Worm (Caenorhabditis elegans) whole organism, L3 larva: ENCODE data around the gene F38A5.2.

Experiments
- R02D3.7 ChIP-seq: fragments of 150-350 bp; optimal IDR thresholded peaks from 2 replicates; lab custom pipeline; 2014; ENCODE audit warnings: missing biosample characterization, missing genetic modification characterization
- aly-2 ChIP-seq: fragments of 150-350 bp; optimal IDR thresholded peaks from 2 replicates; lab custom pipeline; 2014; ENCODE audit warnings: missing biosample characterization, missing genetic modification characterization
- ama-1 ChIP-seq: fragments of 150-350 bp; optimal IDR thresholded peaks from 2 replicates; lab custom pipeline; 2018
- daf-12 ChIP-seq: fragments of 150-350 bp; optimal IDR thresholded peaks from 2 replicates; lab custom pipeline; 2014; ENCODE audit warnings: missing biosample characterization, missing genetic modification reagents, missing genetic modification characterization
- fkh-10 ChIP-seq: sonication (generic microtip); optimal IDR thresholded peaks from 2 replicates; lab custom pipeline; 2017; ENCODE audit warnings: missing biosample characterization, missing genetic modification reagents, missing genetic modification characterization
- fos-1 ChIP-seq: fragments of 150-350 bp; optimal IDR thresholded peaks from 2 replicates; lab custom pipeline; 2014; ENCODE audit warnings: missing biosample characterization, missing genetic modification characterization
- nfya-1 ChIP-seq: sonication (generic microtip); optimal IDR thresholded peaks from 2 replicates; lab custom pipeline; 2017; ENCODE audit warnings: missing genetic modification characterization, mild to moderate bottlenecking, missing compliant biosample characterization, antibody characterized with exemption, moderate library complexity; ENCODE audit not compliant: insufficient read depth
- tbx-2 ChIP-seq: sonication (generic microtip); optimal IDR thresholded peaks from 2 replicates; lab custom pipeline; 2016; ENCODE audit warnings: mild to moderate bottlenecking, missing genetic modification characterization, missing compliant biosample characterization
- ztf-11 ChIP-seq: fragments of 150-350 bp; optimal IDR thresholded peaks from 2 replicates; lab custom pipeline; 2014; ENCODE audit warnings: missing biosample characterization, missing genetic modification characterization

- TF ChIP-seq nfya-1 (peak; percentile 84), R02D3.7 (tag; lab: Kevin White, UChicago) (peak; percentile 49), fkh-10 (GFP tag; lab: Kevin White, UChicago) (no peak), tbx-2 (tag; lab: Kevin White, UChicago) (no peak), fos-1 (tag; lab: Kevin White, UChicago) (no peak), ama-1 (no peak), ztf-11 (no peak), aly-2 (no peak), daf-12 (no peak)
Observed at ce11 chrIV:6548609-6549008, 36.6 kb downstream of the F38A5.2 start, which contains the start of gene fan-1.
